Worm (Caenorhabditis elegans) whole organism, mixed stage, embryonic: ENCODE data around the gene sqv-1.

Experiments
- lin-32 ChIP-seq: fragments of 200-800 bp; sonication (Bioruptor generic); optimal IDR thresholded peaks from 2 replicates; lab custom pipeline; 2018; ENCODE audit warnings: mild to moderate bottlenecking, missing genetic modification characterization, missing compliant biosample characterization
- lsy-2 ChIP-seq: fragments of 150-350 bp; optimal IDR thresholded peaks from 2 replicates; lab custom pipeline; 2014; ENCODE audit warnings: missing biosample characterization, missing genetic modification characterization
- nhr-76 ChIP-seq: sonication (generic microtip); optimal IDR thresholded peaks from 2 replicates; lab custom pipeline; 2017; ENCODE audit warnings: missing biosample characterization, missing genetic modification characterization
- pha-4 ChIP-seq: fragments of 150-350 bp; optimal IDR thresholded peaks from 2 replicates; lab custom pipeline; 2018; ENCODE audit warnings: missing biosample characterization, missing genetic modification reagents, missing genetic modification characterization
- snpc-4 ChIP-seq: fragments of 150-350 bp; optimal IDR thresholded peaks from 2 replicates; lab custom pipeline; 2014; ENCODE audit warnings: missing biosample characterization, missing genetic modification characterization
- unc-39 ChIP-seq: fragments of 150-350 bp; optimal IDR thresholded peaks from 2 replicates; lab custom pipeline; 2014; ENCODE audit warnings: missing biosample characterization, missing genetic modification characterization
- zip-8 ChIP-seq: fragments of 150-350 bp; optimal IDR thresholded peaks from 2 replicates; lab custom pipeline; 2014; ENCODE audit warnings: missing biosample characterization, missing genetic modification characterization

DNA sequence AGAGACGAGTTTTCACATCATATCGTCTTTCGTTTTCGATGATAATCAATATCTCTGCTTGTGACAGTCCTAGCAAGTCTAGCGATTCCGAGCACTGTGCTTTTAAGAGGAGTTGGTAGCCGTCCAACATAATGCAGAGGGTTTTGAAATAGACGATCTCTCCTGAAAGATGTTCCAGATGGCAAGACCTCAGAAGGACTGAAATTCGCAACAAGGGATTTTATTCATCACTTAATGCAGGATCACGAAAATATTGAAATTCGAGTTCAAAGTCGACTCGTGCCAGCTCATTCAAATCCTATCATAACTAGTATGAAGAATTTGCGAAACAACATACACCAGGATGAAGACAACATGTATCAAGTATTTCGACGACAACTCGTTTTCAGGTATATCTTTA is 16.6 kb downstream of the sqv-1 start, which contains the start of gene D2096.7:
- TF ChIP-seq nhr-76 (no peak), zip-8 (tag; lab: Kevin White, UChicago) (no peak), unc-39 (tag; lab: Kevin White, UChicago) (no peak), pha-4 (no peak), lsy-2 (tag; lab: Kevin White, UChicago) (no peak), lin-32 (GFP tag; lab: Kevin White, UChicago) (no peak), snpc-4 (tag; lab: Kevin White, UChicago) (no peak)
